Worm (Caenorhabditis elegans): ENCODE measurements around the gene gfat-1.

gfat-1 gene

ce11 chrII:11635745-11636161 is 40.5 kb upstream of the gfat-1 start (continued):
- peak; percentile 44 for TF ChIP-seq ZK185.1 (tag; optimal IDR thresholded peaks at IDR 0.05; ENCODE audit: poor library complexity, severe bottlenecking)
- no peak for TF ChIP-seq hsf-1 (GFP tag; IDR thresholded peaks at IDR 0.05)
- TF ChIP-seq F23B12.7 (tag; optimal IDR thresholded peaks at IDR 0.05; ENCODE audit: insufficient read depth) = no peak
- peak; percentile 93 for TF ChIP-seq ama-1 (optimal IDR thresholded peaks at IDR 0.05)
- TF ChIP-seq ama-1 (GFP tag; optimal IDR thresholded peaks at IDR 0.05) = peak in 1 of 2 experiments; percentile 33
- peak; percentile 64; the same call in 1 of the 2 replicates for TF ChIP-seq ekl-4 (GFP tag; IDR thresholded peaks at IDR 0.05)
- TF ChIP-seq ets-4 (GFP tag; optimal IDR thresholded peaks at IDR 0.05) = peak; percentile 7
- TF ChIP-seq C06A6.2 (GFP tag; conservative IDR thresholded peaks at IDR 0.05) = peak; percentile 55; the same call in 1 of the 2 replicates
- peak; percentile 44 for TF ChIP-seq gei-17 (GFP tag; optimal IDR thresholded peaks at IDR 0.05)
- TF ChIP-seq nfya-2 (GFP tag; IDR thresholded peaks at IDR 0.05) = no peak
- TF ChIP-seq mcd-1 (GFP tag; IDR thresholded peaks at IDR 0.05) = peak; percentile 49; the same call in 1 of the 2 replicates
- TF ChIP-seq F37B4.10 (GFP tag; IDR thresholded peaks at IDR 0.05) = no peak
- peak; percentile 13 for TF ChIP-seq athp-1 (tag; optimal IDR thresholded peaks at IDR 0.05)
- TF ChIP-seq madf-8 (GFP tag; conservative IDR thresholded peaks at IDR 0.05) = no peak
- TF ChIP-seq ceh-27 (GFP tag; optimal IDR thresholded peaks at IDR 0.05) = peak; percentile 67
- peak; percentile 34; the same call in 1 of the 2 replicates for TF ChIP-seq nfyb-1 (GFP tag; IDR thresholded peaks at IDR 0.05)
- peak; percentile 37 for TF ChIP-seq repo-1 (tag; optimal IDR thresholded peaks at IDR 0.05)

DNA sequence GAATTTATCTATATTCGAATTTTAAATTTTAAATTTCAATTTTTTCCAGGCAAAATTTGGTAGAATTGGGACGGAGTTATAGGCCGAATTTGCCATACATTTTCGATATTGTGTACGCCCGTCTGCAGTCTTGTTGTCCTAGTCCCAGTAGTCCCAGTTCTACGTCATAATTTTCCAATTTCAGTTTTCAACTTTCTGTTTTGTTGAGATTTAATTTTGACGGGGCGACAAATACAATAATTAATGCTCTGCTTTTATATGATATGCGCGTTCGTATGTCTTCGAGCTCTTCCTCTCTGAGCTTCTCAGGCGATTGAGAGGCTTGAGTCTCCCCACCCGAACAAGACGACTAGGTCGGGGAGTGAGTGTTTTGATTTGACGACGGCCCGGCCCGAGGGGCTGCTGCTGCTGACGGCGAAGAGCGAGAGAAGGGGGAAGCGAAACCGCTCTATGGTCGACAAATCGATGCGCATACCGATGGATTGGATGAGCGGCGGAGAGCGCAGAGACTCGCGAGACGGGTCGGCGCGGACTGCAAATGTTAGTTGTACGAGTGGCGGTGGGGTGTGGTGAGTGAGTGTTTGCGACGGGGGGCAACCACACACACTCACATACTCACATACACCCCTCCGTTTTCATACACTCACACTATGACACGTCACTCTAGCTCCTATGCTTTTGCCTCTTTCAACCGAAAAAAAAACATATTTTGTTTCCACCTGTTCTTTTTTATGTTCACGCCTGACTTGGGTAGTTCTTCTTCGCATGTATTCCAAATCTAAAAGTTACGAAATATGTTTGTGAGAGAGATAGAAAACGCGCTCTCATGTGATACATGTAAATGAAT is 39.7 kb upstream of the gfat-1 start:
- TF ChIP-seq D2030.7 (GFP tag; IDR thresholded peaks at IDR 0.05) = no peak
- TF ChIP-seq madf-6 (GFP tag; IDR thresholded peaks at IDR 0.05) = no peak
- TF ChIP-seq lsy-27 (tag; optimal IDR thresholded peaks at IDR 0.05; ENCODE audit: borderline replicate concordance, insufficient read depth) = no peak
- peak; percentile 59 for TF ChIP-seq chd-7 (tag; optimal IDR thresholded peaks at IDR 0.05)
- peak; percentile 90 for TF ChIP-seq ceh-27 (GFP tag; optimal IDR thresholded peaks at IDR 0.05)
- no peak for TF ChIP-seq ceh-100 (GFP tag; IDR thresholded peaks at IDR 0.05)
- peak; percentile 41 for TF ChIP-seq F52B5.7 (tag; optimal IDR thresholded peaks at IDR 0.05)
- TF ChIP-seq hmg-20 (GFP tag; IDR thresholded peaks at IDR 0.05) = no peak
- TF ChIP-seq snpc-1.3 (tag; optimal IDR thresholded peaks at IDR 0.05; ENCODE audit: insufficient read depth) = no peak
- TF ChIP-seq ekl-4 (GFP tag; IDR thresholded peaks at IDR 0.05) = peak; percentile 63; the same call in 1 of the 2 replicates
- TF ChIP-seq ccch-3 (GFP tag; optimal IDR thresholded peaks at IDR 0.05) = no peak
- no peak for TF ChIP-seq nfya-1 (tag; optimal IDR thresholded peaks at IDR 0.05; ENCODE audit: borderline replicate concordance, insufficient read depth)
- TF ChIP-seq die-1 (tag; optimal IDR thresholded peaks at IDR 0.05) = peak; percentile 53
- TF ChIP-seq F37B4.10 (GFP tag; IDR thresholded peaks at IDR 0.05) = no peak
- peak; percentile 35 for TF ChIP-seq lin-40 (tag; optimal IDR thresholded peaks at IDR 0.05)
- TF ChIP-seq Y53F4B.3 (GFP tag; IDR thresholded peaks at IDR 0.05) = no peak
- no peak for TF ChIP-seq snpc-3.4 (tag; optimal IDR thresholded peaks at IDR 0.05)
- TF ChIP-seq F49E8.2 (tag; optimal IDR thresholded peaks at IDR 0.05; ENCODE audit: insufficient read depth) = no peak
- no peak for TF ChIP-seq dpl-1 (GFP tag; optimal IDR thresholded peaks at IDR 0.05)
- TF ChIP-seq snpc-4 (GFP tag; optimal IDR thresholded peaks at IDR 0.05) = no peak
- peak; percentile 8 to 49 (median 27) for TF ChIP-seq snpc-4 (tag; optimal IDR thresholded peaks at IDR 0.05)
- no peak for TF ChIP-seq ztf-22 (GFP tag; optimal IDR thresholded peaks at IDR 0.05)
- no peak for TF ChIP-seq B0035.1 (tag; optimal IDR thresholded peaks at IDR 0.05)
- no peak for TF ChIP-seq T07F8.4 (tag; optimal IDR thresholded peaks at IDR 0.05)
- TF ChIP-seq nhr-90 (tag; optimal IDR thresholded peaks at IDR 0.05) = peak; percentile 52
- TF ChIP-seq lin-35 (GFP tag; optimal IDR thresholded peaks at IDR 0.05) = peak in 1 of 3 experiments; percentile 44
- TF ChIP-seq pbrm-1 (GFP tag; IDR thresholded peaks at IDR 0.05) = peak; percentile 69; the same call in 1 of the 2 replicates
- TF ChIP-seq nhr-179 (tag; optimal IDR thresholded peaks at IDR 0.05) = no peak
- TF ChIP-seq Y95B8A.8 (GFP tag; IDR thresholded peaks at IDR 0.05) = no peak
- TF ChIP-seq sea-2 (GFP tag; IDR thresholded peaks at IDR 0.05) = no peak
- no peak for TF ChIP-seq F10E7.11 (tag; optimal IDR thresholded peaks at IDR 0.05)
- TF ChIP-seq repo-1 (tag; optimal IDR thresholded peaks at IDR 0.05) = no peak

Measured in whole organism, young adult.